Worm (Caenorhabditis elegans) whole organism, mixed stage, embryonic: ENCODE measurements around the gene R160.3.
A peak's percentile ranks its signal among the peaks of the same experiment; 100 is the strongest.

Source experiments
- M03D4.4 ChIP-seq: sonication (generic microtip); optimal IDR thresholded peaks from 2 replicates; lab custom pipeline; 2017; ENCODE audit warnings: mild to moderate bottlenecking, missing genetic modification characterization, missing compliant biosample characterization
- bed-3 ChIP-seq: fragments of 200-800 bp; sonication (Bioruptor generic); optimal IDR thresholded peaks from 3 replicates; lab custom pipeline; 2018; ENCODE audit warnings: mild to moderate bottlenecking, missing genetic modification characterization, moderate library complexity, missing compliant biosample characterization
- blmp-1 ChIP-seq: fragments of 150-350 bp; optimal IDR thresholded peaks from 2 replicates; lab custom pipeline; 2014; ENCODE audit warnings: missing biosample characterization, missing genetic modification characterization
- ceh-39 ChIP-seq: fragments of 150-350 bp; optimal IDR thresholded peaks from 2 replicates; lab custom pipeline; 2014; ENCODE audit warnings: missing biosample characterization, missing genetic modification characterization
- ceh-43 ChIP-seq: fragments of 200-800 bp; sonication (Bioruptor generic); optimal IDR thresholded peaks from 2 replicates; lab custom pipeline; 2018; ENCODE audit warnings: mild to moderate bottlenecking, missing genetic modification characterization, moderate library complexity, missing compliant biosample characterization
- ceh-83 ChIP-seq: fragments of 200-800 bp; sonication (Bioruptor generic); optimal IDR thresholded peaks from 2 replicates; lab custom pipeline; 2018; ENCODE audit warnings: mild to moderate bottlenecking, missing genetic modification characterization, missing compliant biosample characterization
- ces-1 ChIP-seq: fragments of 150-350 bp; optimal IDR thresholded peaks from 2 replicates; lab custom pipeline; 2014; ENCODE audit warnings: missing biosample characterization, missing genetic modification reagents, missing genetic modification characterization
- cnd-1 ChIP-seq: fragments of 200-800 bp; sonication (Bioruptor generic); optimal IDR thresholded peaks from 2 replicates; lab custom pipeline; 2018; ENCODE audit warnings: mild to moderate bottlenecking, missing genetic modification characterization, missing compliant biosample characterization
- drap-1 ChIP-seq: fragments of 200-800 bp; sonication (Bioruptor generic); optimal IDR thresholded peaks from 3 replicates; lab custom pipeline; 2018; ENCODE audit warnings: mild to moderate bottlenecking, missing genetic modification characterization, missing compliant biosample characterization
- elt-1 ChIP-seq: sonication (generic microtip); optimal IDR thresholded peaks from 2 replicates; lab custom pipeline; 2017; ENCODE audit warnings: missing genetic modification characterization, mild to moderate bottlenecking, missing compliant biosample characterization, antibody characterized with exemption, moderate library complexity, borderline replicate concordance; ENCODE audit not compliant: insufficient read depth
- elt-3 ChIP-seq: fragments of 150-350 bp; optimal IDR thresholded peaks from 2 replicates; lab custom pipeline; 2014; ENCODE audit warnings: missing biosample characterization, missing genetic modification characterization
- flh-1 ChIP-seq: fragments of 200-800 bp; sonication (Bioruptor generic); optimal IDR thresholded peaks from 2 replicates; lab custom pipeline; 2018; ENCODE audit warnings: mild to moderate bottlenecking, missing genetic modification characterization, moderate library complexity, missing compliant biosample characterization
- ham-2 ChIP-seq: fragments of 200-800 bp; sonication (Bioruptor generic); optimal IDR thresholded peaks from 2 replicates; lab custom pipeline; 2018; ENCODE audit warnings: mild to moderate bottlenecking, missing genetic modification characterization, missing compliant biosample characterization
- hlh-1 ChIP-seq: fragments of 150-350 bp; optimal IDR thresholded peaks from 2 replicates; lab custom pipeline; 2014; ENCODE audit warnings: missing biosample characterization, missing genetic modification reagents, missing genetic modification characterization
- lin-13 ChIP-seq: fragments of 150-350 bp; optimal IDR thresholded peaks from 2 replicates; lab custom pipeline; 2014; ENCODE audit warnings: missing biosample characterization, missing genetic modification characterization
- lin-32 ChIP-seq: fragments of 200-800 bp; sonication (Bioruptor generic); optimal IDR thresholded peaks from 2 replicates; lab custom pipeline; 2018; ENCODE audit warnings: mild to moderate bottlenecking, missing genetic modification characterization, missing compliant biosample characterization
- lsy-2 ChIP-seq: fragments of 150-350 bp; optimal IDR thresholded peaks from 2 replicates; lab custom pipeline; 2014; ENCODE audit warnings: missing biosample characterization, missing genetic modification characterization
- mab-5 ChIP-seq: fragments of 150-350 bp; optimal IDR thresholded peaks from 2 replicates; lab custom pipeline; 2014; ENCODE audit warnings: missing biosample characterization, missing genetic modification characterization
- mep-1 ChIP-seq: fragments of 150-350 bp; optimal IDR thresholded peaks from 2 replicates; lab custom pipeline; 2017; ENCODE audit warnings: missing biosample characterization, missing genetic modification reagents, missing genetic modification characterization, inconsistent platforms
- mls-2 ChIP-seq: sonication (generic microtip); optimal IDR thresholded peaks from 2 replicates; lab custom pipeline; 2016; ENCODE audit warnings: mild to moderate bottlenecking, missing genetic modification characterization, moderate library complexity, missing compliant biosample characterization
- nhr-12 ChIP-seq: fragments of 150-350 bp; optimal IDR thresholded peaks from 2 replicates; lab custom pipeline; 2014; ENCODE audit warnings: missing biosample characterization, missing genetic modification characterization
- nhr-2 ChIP-seq: fragments of 150-350 bp; optimal IDR thresholded peaks from 2 replicates; lab custom pipeline; 2014; ENCODE audit warnings: missing biosample characterization, missing genetic modification characterization
- nhr-237 ChIP-seq: fragments of 150-350 bp; optimal IDR thresholded peaks from 2 replicates; lab custom pipeline; 2014; ENCODE audit warnings: missing biosample characterization, missing genetic modification characterization
- nhr-28 ChIP-seq: fragments of 150-350 bp; optimal IDR thresholded peaks from 2 replicates; lab custom pipeline; 2014; ENCODE audit warnings: missing biosample characterization, missing genetic modification characterization
- nhr-76 ChIP-seq: sonication (generic microtip); optimal IDR thresholded peaks from 2 replicates; lab custom pipeline; 2017; ENCODE audit warnings: missing biosample characterization, missing genetic modification characterization
- pha-4 ChIP-seq: fragments of 150-350 bp; optimal IDR thresholded peaks from 2 replicates; lab custom pipeline; 2018; ENCODE audit warnings: missing biosample characterization, missing genetic modification reagents, missing genetic modification characterization
- sem-2 ChIP-seq: fragments of 200-800 bp; sonication (Bioruptor generic); optimal IDR thresholded peaks from 2 replicates; lab custom pipeline; 2018; ENCODE audit warnings: mild to moderate bottlenecking, missing genetic modification characterization, missing compliant biosample characterization
- snpc-4 ChIP-seq: fragments of 150-350 bp; optimal IDR thresholded peaks from 2 replicates; lab custom pipeline; 2014; ENCODE audit warnings: missing biosample characterization, missing genetic modification characterization
- sptf-1 ChIP-seq: sonication (generic microtip); optimal IDR thresholded peaks from 2 replicates; lab custom pipeline; 2017; ENCODE audit warnings: mild to moderate bottlenecking, missing genetic modification characterization, moderate library complexity, missing compliant biosample characterization
- tbx-8 ChIP-seq: fragments of 200-800 bp; sonication (Bioruptor generic); optimal IDR thresholded peaks from 2 replicates; lab custom pipeline; 2018; ENCODE audit warnings: mild to moderate bottlenecking, missing genetic modification characterization, moderate library complexity, missing compliant biosample characterization
- unc-120 ChIP-seq: sonication (generic microtip); optimal IDR thresholded peaks from 2 replicates; lab custom pipeline; 2017; ENCODE audit warnings: missing genetic modification characterization, missing compliant biosample characterization; ENCODE audit not compliant: poor library complexity, severe bottlenecking
- unc-39 ChIP-seq: fragments of 150-350 bp; optimal IDR thresholded peaks from 2 replicates; lab custom pipeline; 2014; ENCODE audit warnings: missing biosample characterization, missing genetic modification characterization
- unc-62 ChIP-seq: fragments of 150-350 bp; optimal IDR thresholded peaks from 2 replicates; lab custom pipeline; 2014; ENCODE audit warnings: missing biosample characterization, missing genetic modification reagents, missing genetic modification characterization
- zip-8 ChIP-seq: fragments of 150-350 bp; optimal IDR thresholded peaks from 2 replicates; lab custom pipeline; 2014; ENCODE audit warnings: missing biosample characterization, missing genetic modification characterization
- ztf-11 ChIP-seq: fragments of 150-350 bp; optimal IDR thresholded peaks from 2 replicates; lab custom pipeline; 2014; ENCODE audit warnings: missing biosample characterization, missing genetic modification characterization

Gene R160.3

DNA sequence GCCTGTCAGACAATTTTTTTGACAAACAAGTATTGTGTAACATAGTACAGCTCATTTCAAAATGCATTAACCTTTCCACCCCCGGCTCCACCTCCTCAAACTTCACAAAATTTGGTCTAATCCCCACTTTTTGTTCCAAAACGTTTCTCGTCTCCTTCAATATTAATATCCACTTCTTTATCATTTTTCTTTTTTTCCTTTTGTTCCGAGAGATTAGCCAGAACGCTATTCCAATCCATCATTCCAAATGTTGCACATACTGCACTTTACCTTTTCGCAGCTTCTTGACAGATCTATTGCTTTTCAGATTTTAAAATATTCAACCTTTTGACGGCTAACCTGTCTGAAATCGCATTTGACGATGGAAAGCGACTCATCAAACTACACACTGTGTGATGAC is 36.7 kb upstream of the R160.3 start, which contains the start of gene D1079.1:
Gene D1079.1 (plus strand): TSS at position 301 of the 400 bp plus-strand sequence.
- TF ChIP-seq ceh-43 (GFP tag; lab: Kevin White, UChicago) (no peak), ces-1 (no peak), cnd-1 (tag; lab: Kevin White, UChicago) (no peak), blmp-1 (tag; lab: Kevin White, UChicago) (no peak), unc-62 (GFP tag; lab: Kevin White, UChicago) (no peak), lin-32 (no peak), ztf-11 (no peak)

ce11 chrX:4400296-4400695 is 34.2 kb upstream of the R160.3 start:
- TF ChIP-seq ces-1 (no peak), zip-8 (tag; lab: Kevin White, UChicago) (no peak), ceh-39 (tag; lab: Kevin White, UChicago) (no peak), nhr-237 (tag; lab: Kevin White, UChicago) (no peak), ceh-43 (GFP tag; lab: Kevin White, UChicago) (no peak), nhr-12 (tag; lab: Kevin White, UChicago) (no peak), drap-1 (GFP tag; lab: Kevin White, UChicago) (no peak), unc-120 (tag; lab: Kevin White, UChicago) (no peak), unc-62 (GFP tag; lab: Kevin White, UChicago) (no peak), sem-2 (GFP tag; lab: Kevin White, UChicago) (no peak), lin-32 (no peak), tbx-8 (no peak)

DNA sequence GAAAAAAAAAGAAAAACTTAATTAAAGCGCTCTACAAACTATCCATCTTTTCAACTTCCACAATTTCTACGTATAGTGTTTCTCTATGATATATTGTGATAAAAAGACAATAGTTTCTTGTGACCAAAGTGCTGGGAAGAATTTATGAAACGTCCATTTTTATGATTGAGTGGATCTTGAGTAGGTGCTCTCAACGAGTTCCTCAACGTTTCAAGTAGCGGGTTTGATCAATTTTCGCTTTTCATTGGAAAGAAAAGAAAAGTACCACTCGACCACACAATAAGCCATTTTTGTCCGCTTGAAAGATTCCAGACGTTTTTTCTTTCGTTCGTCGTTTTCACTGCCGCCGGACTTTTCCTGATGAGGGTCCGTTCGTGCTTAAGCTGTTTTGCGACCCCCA is 31.3 kb upstream of the R160.3 start:
- no peak for TF ChIP-seq elt-3 (tag; lab: Kevin White, UChicago)
- TF ChIP-seq nhr-2 (tag; lab: Kevin White, UChicago): no peak
- no peak for TF ChIP-seq mep-1 (tag; lab: Kevin White, UChicago)
- TF ChIP-seq zip-8 (tag; lab: Kevin White, UChicago): no peak
- no peak for TF ChIP-seq elt-1 (tag; lab: Kevin White, UChicago)
- no peak for TF ChIP-seq sptf-1 (tag; lab: Kevin White, UChicago)

DNA sequence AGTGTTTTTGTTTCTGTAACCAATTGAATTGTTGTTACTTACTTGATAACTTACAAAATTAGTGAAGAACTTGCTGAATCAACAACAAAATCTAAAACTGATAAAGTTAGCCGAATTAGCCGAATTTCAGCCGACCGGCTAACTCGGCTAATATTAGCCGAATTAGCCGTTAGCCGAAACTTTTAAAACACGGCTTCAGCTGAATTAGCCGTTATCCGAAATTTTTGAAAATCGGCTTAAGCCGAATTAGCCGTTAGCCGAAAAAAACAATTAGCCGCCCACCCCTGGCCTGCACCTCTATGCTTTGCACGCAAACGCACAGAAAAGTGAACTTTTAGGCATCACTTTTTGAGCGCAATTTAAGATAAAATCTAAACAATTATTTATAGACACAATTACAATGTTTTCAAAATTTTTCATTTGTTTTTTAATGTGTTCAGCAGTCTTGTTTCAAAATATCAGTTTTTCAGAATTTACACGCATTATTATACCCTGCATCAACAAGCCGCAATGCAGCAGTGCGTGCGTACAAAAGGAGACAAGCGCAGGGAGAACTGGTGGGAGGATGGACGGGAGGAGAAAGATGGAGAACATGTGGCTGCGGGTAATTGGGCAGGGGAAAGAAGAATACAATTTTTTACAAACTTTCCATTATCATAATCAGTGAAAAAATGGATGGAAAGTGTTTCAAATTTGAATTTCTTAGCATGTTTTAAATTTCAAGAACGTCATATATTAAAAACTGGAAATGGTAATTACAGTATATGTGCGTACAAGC is 29.1 kb upstream of the R160.3 start:
- TF ChIP-seq pha-4 (tag; lab: Kevin White, UChicago) (peak; percentile 33), sptf-1 (tag; lab: Kevin White, UChicago) (peak; percentile 33), lin-13 (no peak), nhr-28 (no peak), sem-2 (GFP tag; lab: Kevin White, UChicago) (no peak), blmp-1 (tag; lab: Kevin White, UChicago) (no peak), unc-62 (GFP tag; lab: Kevin White, UChicago) (no peak), snpc-4 (tag; lab: Kevin White, UChicago) (no peak), cnd-1 (tag; lab: Kevin White, UChicago) (peak; percentile 27), lsy-2 (tag; lab: Kevin White, UChicago) (peak; percentile 44), nhr-12 (tag; lab: Kevin White, UChicago) (no peak), zip-8 (tag; lab: Kevin White, UChicago) (no peak), flh-1 (no peak), tbx-8 (no peak), lin-32 (no peak), elt-1 (tag; lab: Kevin White, UChicago) (no peak), elt-3 (tag; lab: Kevin White, UChicago) (peak; percentile 29), mls-2 (tag; lab: Kevin White, UChicago) (no peak), hlh-1 (tag; lab: Kevin White, UChicago) (peak; percentile 26), bed-3 (GFP tag; lab: Kevin White, UChicago) (no peak), M03D4.4 (tag; lab: Kevin White, UChicago) (no peak), unc-39 (tag; lab: Kevin White, UChicago) (no peak), mab-5 (no peak), ceh-83 (GFP tag; lab: Kevin White, UChicago) (no peak), nhr-237 (tag; lab: Kevin White, UChicago) (peak; percentile 44), ztf-11 (no peak), drap-1 (GFP tag; lab: Kevin White, UChicago) (peak; percentile 56), nhr-2 (tag; lab: Kevin White, UChicago) (no peak), ham-2 (GFP tag; lab: Kevin White, UChicago) (peak; percentile 67), ceh-43 (GFP tag; lab: Kevin White, UChicago) (no peak), ceh-39 (tag; lab: Kevin White, UChicago) (peak; percentile 24), nhr-76 (tag; lab: Kevin White, UChicago) (no peak), mep-1 (tag; lab: Kevin White, UChicago) (peak; percentile 45), unc-120 (tag; lab: Kevin White, UChicago) (no peak), ces-1 (no peak)
